Worm (Caenorhabditis elegans): Measurements from ENCODE around the gene pus-1.

DNA sequence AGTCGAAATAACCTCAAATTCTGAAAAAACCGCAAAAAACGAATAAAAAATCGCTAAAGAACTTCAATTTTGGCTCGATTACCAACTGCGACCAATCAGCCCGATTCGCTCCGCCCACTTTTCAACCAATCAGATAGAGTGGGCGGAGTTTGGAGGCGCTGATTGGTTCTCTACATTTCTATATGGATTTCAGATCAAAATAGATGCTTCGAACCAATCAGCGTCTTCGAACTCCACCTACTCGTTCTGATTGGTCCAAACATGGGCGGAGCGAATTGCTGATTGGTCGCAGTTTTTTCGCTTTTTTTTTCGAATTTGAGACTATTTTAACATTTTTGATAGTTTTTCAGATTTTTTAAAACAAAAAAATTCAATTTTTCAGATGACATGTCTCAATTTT, 13.4 kb upstream of the pus-1 start:
- TF ChIP-seq cog-1 (tag; optimal IDR thresholded peaks at IDR 0.05) (no peak), ztf-29 (GFP tag; IDR thresholded peaks at IDR 0.05) (no peak), ref-1 (GFP tag; conservative IDR thresholded peaks at IDR 0.05) (no peak), klf-2 (GFP tag; conservative IDR thresholded peaks at IDR 0.05) (no peak)
